Fruit fly (Drosophila melanogaster) whole organism, embryonic: ENCODE measurements around the gene raptor.

Experiments
- Atf6 ChIP-seq: fragments of 200-800 bp; sonication (Bioruptor generic); IDR thresholded peaks from 2 replicates; pipeline ENCODE4 v1.3.6; 2022; ENCODE audit warnings: missing biosample characterization, missing genetic modification characterization
- B-H1 ChIP-seq: fragments of 200-800 bp; sonication (Bioruptor generic); IDR thresholded peaks from 3 replicates; pipeline ENCODE4 v1.3.6; 2022; ENCODE audit warnings: missing biosample characterization, missing genetic modification characterization
- CG10366 ChIP-seq: fragments of 200-800 bp; sonication (Bioruptor generic); IDR thresholded peaks from 2 replicates; pipeline ENCODE4 v1.3.6; 2022; ENCODE audit warnings: missing biosample characterization, missing genetic modification characterization
- CG10543 ChIP-seq: fragments of 200-800 bp; sonication (Bioruptor generic); optimal IDR thresholded peaks from 3 replicates; lab custom pipeline; 2017; ENCODE audit warnings: missing biosample characterization, mild to moderate bottlenecking, missing genetic modification characterization, moderate library complexity
- CG11085 ChIP-seq: fragments of 200-800 bp; sonication (Bioruptor generic); IDR thresholded peaks from 2 replicates; pipeline ENCODE4 v1.3.6; 2022; ENCODE audit warnings: missing biosample characterization, missing genetic modification characterization
- CG11696 ChIP-seq: fragments of 200-800 bp; sonication (Bioruptor generic); IDR thresholded peaks from 2 replicates; pipeline ENCODE4 v1.3.6; 2022; ENCODE audit warnings: missing biosample characterization, missing genetic modification characterization
- CG1233 ChIP-seq: fragments of 200-800 bp; sonication (Bioruptor generic); optimal IDR thresholded peaks from 4 replicates; lab custom pipeline; 2018; ENCODE audit warnings: missing biosample characterization, mild to moderate bottlenecking, missing genetic modification characterization
- CG12391 ChIP-seq: fragments of 200-800 bp; sonication (Bioruptor generic); optimal IDR thresholded peaks from 3 replicates; lab custom pipeline; 2018; ENCODE audit warnings: missing biosample characterization, mild to moderate bottlenecking, missing genetic modification characterization, moderate library complexity
- CG14441 ChIP-seq: fragments of 200-800 bp; sonication (Bioruptor generic); IDR thresholded peaks from 2 replicates; pipeline ENCODE4 v1.3.6; 2022; ENCODE audit warnings: missing biosample characterization, missing genetic modification characterization
- CG30020 ChIP-seq: fragments of 200-800 bp; optimal IDR thresholded peaks from 2 replicates; lab custom pipeline; 2019; ENCODE audit warnings: missing biosample characterization, mild to moderate bottlenecking, missing genetic modification characterization, moderate library complexity
- CG3065 ChIP-seq: fragments of 200-800 bp; sonication (Bioruptor generic); optimal IDR thresholded peaks from 2 replicates; lab custom pipeline; 2016; ENCODE audit warnings: missing biosample characterization, missing genetic modification characterization
- Drgx ChIP-seq: fragments of 200-800 bp; sonication (Bioruptor generic); IDR thresholded peaks from 2 replicates; pipeline ENCODE4 v1.3.6; 2022; ENCODE audit warnings: missing biosample characterization, missing genetic modification characterization
- Ets65A ChIP-seq: fragments of 200-800 bp; sonication (Bioruptor generic); peaks from one replicate; lab custom pipeline; 2016; ENCODE audit warnings: missing biosample characterization, missing genetic modification characterization
- H15 ChIP-seq: fragments of 200-800 bp; sonication (Bioruptor generic); IDR thresholded peaks from 3 replicates; pipeline ENCODE4 v1.3.6; 2022; ENCODE audit warnings: missing biosample characterization, missing genetic modification characterization
- Kr ChIP-seq: fragments of 200-800 bp; sonication (Bioruptor generic); optimal IDR thresholded peaks from 2 replicates; lab custom pipeline; 2017; ENCODE audit warnings: missing biosample characterization, mild to moderate bottlenecking, missing genetic modification characterization
- Med ChIP-seq: fragments of 200-800 bp; sonication (Bioruptor generic); peaks from one replicate; lab custom pipeline; 2016; ENCODE audit warnings: missing biosample characterization, missing genetic modification characterization, mild to moderate bottlenecking, inconsistent platforms, moderate library complexity
- NC2β ChIP-seq: fragments of 200-800 bp; sonication (Bioruptor generic); optimal IDR thresholded peaks from 2 replicates; lab custom pipeline; 2016; ENCODE audit warnings: missing biosample characterization, missing genetic modification characterization
- Oli ChIP-seq: fragments of 200-800 bp; sonication (Bioruptor generic); optimal IDR thresholded peaks from 2 replicates; lab custom pipeline; 2018; ENCODE audit warnings: missing biosample characterization, mild to moderate bottlenecking, missing genetic modification characterization, moderate library complexity
- Optix ChIP-seq: fragments of 200-800 bp; sonication (Bioruptor generic); IDR thresholded peaks from 3 replicates; pipeline ENCODE4 v1.3.6; 2022; ENCODE audit warnings: missing biosample characterization, missing genetic modification characterization
- Pdp1 ChIP-seq, 2 experiments: fragments of 200-800 bp; sonication (Bioruptor generic); optimal IDR thresholded peaks; 3 replicates each; lab custom pipeline; 2016; ENCODE audit warnings: missing biosample characterization in 2 of 2, missing genetic modification characterization in 2 of 2, mild to moderate bottlenecking in 1 of 2, moderate library complexity in 1 of 2
- abd-A ChIP-seq: fragments of 200-800 bp; sonication (Bioruptor generic); optimal IDR thresholded peaks from 3 replicates; lab custom pipeline; 2019; ENCODE audit warnings: missing biosample characterization, mild to moderate bottlenecking, missing genetic modification characterization, moderate library complexity
- bbx ChIP-seq: fragments of 200-800 bp; sonication (Bioruptor generic); IDR thresholded peaks from 2 replicates; pipeline ENCODE4 v1.3.6; 2022; ENCODE audit warnings: missing biosample characterization, missing genetic modification characterization; ENCODE audit not compliant: partially characterized antibody
- chinmo ChIP-seq: fragments of 200-800 bp; sonication (Bioruptor generic); IDR thresholded peaks from 4 replicates; pipeline ENCODE4 v1.3.6; 2022; ENCODE audit warnings: missing biosample characterization, missing genetic modification characterization; ENCODE audit not compliant: partially characterized antibody
- dysf ChIP-seq: fragments of 200-800 bp; sonication (Bioruptor generic); IDR thresholded peaks from 3 replicates; pipeline ENCODE4 v1.3.6; 2022; ENCODE audit warnings: missing biosample characterization, missing genetic modification characterization
- fd96Cb ChIP-seq: fragments of 200-800 bp; sonication (Bioruptor generic); optimal IDR thresholded peaks from 2 replicates; lab custom pipeline; 2018; ENCODE audit warnings: missing biosample characterization, mild to moderate bottlenecking, missing genetic modification characterization, moderate library complexity
- ken ChIP-seq: fragments of 200-800 bp; sonication (Bioruptor generic); IDR thresholded peaks from 3 replicates; pipeline ENCODE4 v1.3.6; 2022; ENCODE audit warnings: missing biosample characterization, missing genetic modification characterization
- lbe ChIP-seq: fragments of 200-800 bp; sonication (Bioruptor generic); optimal IDR thresholded peaks from 2 replicates; lab custom pipeline; 2016; ENCODE audit warnings: missing biosample characterization, mild to moderate bottlenecking, missing genetic modification characterization
- pita ChIP-seq: fragments of 200-800 bp; sonication (Bioruptor generic); optimal IDR thresholded peaks from 2 replicates; lab custom pipeline; 2017; ENCODE audit warnings: missing biosample characterization, mild to moderate bottlenecking, missing genetic modification characterization
- sens ChIP-seq: fragments of 200-800 bp; sonication (Bioruptor generic); peaks from one replicate; lab custom pipeline; 2016; ENCODE audit warnings: missing biosample characterization, missing genetic modification characterization
- so ChIP-seq: fragments of 200-800 bp; sonication (Bioruptor generic); IDR thresholded peaks from 3 replicates; pipeline ENCODE4 v1.3.6; 2022; ENCODE audit warnings: missing biosample characterization, missing genetic modification characterization

raptor gene

DNA sequence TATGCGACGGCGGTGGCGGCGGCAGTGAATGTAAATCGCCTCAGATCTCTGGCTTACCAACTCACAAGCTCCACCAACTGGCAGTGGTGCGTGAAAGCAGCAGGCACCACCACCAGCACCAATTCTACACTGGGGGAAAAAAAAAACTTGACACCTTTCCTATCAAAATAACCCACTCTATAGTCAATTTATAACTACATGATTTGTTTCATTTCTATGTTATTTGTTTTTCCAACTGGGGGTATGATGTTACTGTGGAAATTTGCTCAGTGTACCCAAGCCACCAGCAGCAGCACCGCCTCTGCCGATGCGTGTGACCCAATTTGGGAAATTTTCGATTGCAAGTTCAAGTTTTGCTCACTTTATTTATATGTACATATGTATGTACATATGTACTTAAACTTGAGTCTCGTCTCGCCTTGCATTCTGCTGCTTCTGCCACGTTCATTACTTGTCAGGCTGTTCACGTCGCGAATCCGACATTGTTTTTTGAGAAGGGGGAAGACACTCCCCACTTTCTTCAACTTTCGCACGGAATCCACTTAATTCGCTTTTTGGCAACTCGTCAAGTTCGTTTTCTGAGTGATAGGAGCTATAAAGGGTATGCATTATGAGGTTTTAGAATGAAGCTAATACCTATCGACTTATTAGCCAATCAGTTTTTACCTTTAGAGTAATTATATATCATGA is 30.7 kb downstream of the raptor start (continued):
- TF ChIP-seq CG10366 (GFP tag; lab: Robert Waterston, UW) (peak; percentile 46), dysf (GFP tag; lab: Robert Waterston, UW) (peak; percentile 47; the same call in 2 of the 3 replicates), Drgx (peak; percentile 65; the same call in 1 of the 2 replicates), chinmo (GFP tag; lab: Robert Waterston, UW) (no peak), ken (GFP tag; lab: Robert Waterston, UW) (0 out of 3 replicates have a peak, but pooled peaks have one; percentile 40), Atf6 (GFP tag; lab: Robert Waterston, UW) (no peak), H15 (GFP tag; lab: Robert Waterston, UW) (peak; percentile 59; the same call in 2 of the 3 replicates), Pdp1 (GFP tag; optimal IDR thresholded peaks at IDR 0.05; lab: Kevin White, UChicago) (peak in 1 of 2 experiments; percentile 6), Kr (GFP tag; lab: Kevin White, UChicago) (no peak), so (GFP tag; lab: Robert Waterston, UW) (0 out of 3 replicates have a peak, but pooled peaks have one; percentile 20), B-H1 (GFP tag; lab: Robert Waterston, UW) (peak; percentile 16; the same call in 1 of the 3 replicates), CG11696 (GFP tag; lab: Robert Waterston, UW) (no peak), Optix (GFP tag; lab: Robert Waterston, UW) (0 out of 3 replicates have a peak, but pooled peaks have one; percentile 42), CG12391 (tag; lab: Kevin White, UChicago) (peak; percentile 18), Oli (tag; lab: Kevin White, UChicago) (peak; percentile 34), CG14441 (peak; percentile 43; the same call in 1 of the 2 replicates), bbx (GFP tag; lab: Robert Waterston, UW) (no peak), fd96Cb (tag; lab: Kevin White, UChicago) (peak; percentile 33)

- TF ChIP-seq CG30020 = no peak
- TF ChIP-seq Kr (GFP tag; lab: Kevin White, UChicago) = no peak
- TF ChIP-seq sens = peak; percentile 1
Measured at dm6 chrX:6054031-6054430, 36.0 kb downstream of the raptor start.

- TF ChIP-seq CG10543 (GFP tag; lab: Kevin White, UChicago) = no peak
- no peak for TF ChIP-seq Med (GFP tag; lab: Kevin White, UChicago)
- TF ChIP-seq Drgx = peak; percentile 50; the same call in 1 of the 2 replicates
- no peak for TF ChIP-seq lbe
- no peak for TF ChIP-seq abd-A (tag; lab: Kevin White, UChicago)
- TF ChIP-seq CG3065 (GFP tag; lab: Kevin White, UChicago) = no peak
- TF ChIP-seq CG1233 (GFP tag; lab: Kevin White, UChicago) = no peak
- TF ChIP-seq pita = no peak
- no peak for TF ChIP-seq CG11085
Measured at dm6 chrX:6052855-6053254, 37.1 kb downstream of the raptor start.

dm6 chrX:6050935-6051656 is 38.9 kb downstream of the raptor start:
- no peak for TF ChIP-seq NC2β
- peak; percentile 31 for TF ChIP-seq Ets65A (GFP tag; lab: Kevin White, UChicago)
- TF ChIP-seq Drgx = 0 out of 2 replicates have a peak, but pooled peaks have one; percentile 7
